Fruit fly (Drosophila melanogaster) whole organism, embryonic: ENCODE measurements around the gene CG11550.

ENCODE experiments used
- Atf-2 ChIP-seq: fragments of 200-800 bp; sonication (Bioruptor generic); optimal IDR thresholded peaks from 2 replicates; lab custom pipeline; 2016; ENCODE audit warnings: missing biosample characterization, missing genetic modification characterization
- BtbVII ChIP-seq: fragments of 200-800 bp; sonication (Bioruptor generic); optimal IDR thresholded peaks from 3 replicates; lab custom pipeline; 2017; ENCODE audit warnings: missing biosample characterization, mild to moderate bottlenecking, missing genetic modification characterization
- CG11696 ChIP-seq: fragments of 200-800 bp; sonication (Bioruptor generic); IDR thresholded peaks from 2 replicates; pipeline ENCODE4 v1.3.6; 2022; ENCODE audit warnings: missing biosample characterization, missing genetic modification characterization
- CG15479 ChIP-seq: fragments of 200-800 bp; sonication (Bioruptor generic); optimal IDR thresholded peaks from 3 replicates; lab custom pipeline; 2019; ENCODE audit warnings: missing biosample characterization, mild to moderate bottlenecking, missing genetic modification characterization, moderate library complexity
- CG15696 ChIP-seq: fragments of 200-800 bp; sonication (Bioruptor generic); optimal IDR thresholded peaks from 2 replicates; lab custom pipeline; 2019; ENCODE audit warnings: missing biosample characterization, mild to moderate bottlenecking, missing genetic modification characterization, moderate library complexity
- CG1603 ChIP-seq: fragments of 200-800 bp; sonication (Bioruptor generic); optimal IDR thresholded peaks from 2 replicates; lab custom pipeline; 2019; ENCODE audit warnings: missing biosample characterization, mild to moderate bottlenecking, missing genetic modification characterization, moderate library complexity
- CG16815 ChIP-seq: fragments of 200-800 bp; sonication (Bioruptor generic); optimal IDR thresholded peaks from 3 replicates; lab custom pipeline; 2017; ENCODE audit warnings: missing biosample characterization, mild to moderate bottlenecking, missing genetic modification characterization
- CG17568 ChIP-seq: fragments of 200-800 bp; sonication (Bioruptor generic); optimal IDR thresholded peaks from 2 replicates; lab custom pipeline; 2018; ENCODE audit warnings: missing biosample characterization, mild to moderate bottlenecking, missing genetic modification characterization, moderate library complexity
- CG17829 ChIP-seq: fragments of 200-800 bp; optimal IDR thresholded peaks from 2 replicates; lab custom pipeline; 2019; ENCODE audit warnings: missing biosample characterization, mild to moderate bottlenecking, missing genetic modification characterization, moderate library complexity
- CG18262 ChIP-seq: fragments of 200-800 bp; optimal IDR thresholded peaks from 3 replicates; lab custom pipeline; 2019; ENCODE audit warnings: missing biosample characterization, mild to moderate bottlenecking, missing genetic modification characterization, moderate library complexity
- CG2712 ChIP-seq: fragments of 200-800 bp; optimal IDR thresholded peaks from 3 replicates; lab custom pipeline; 2019; ENCODE audit warnings: missing biosample characterization, mild to moderate bottlenecking, missing genetic modification characterization, moderate library complexity
- CG30431 ChIP-seq: fragments of 200-800 bp; sonication (Bioruptor generic); optimal IDR thresholded peaks from 2 replicates; lab custom pipeline; 2017; ENCODE audit warnings: missing biosample characterization, missing genetic modification characterization
- CG31441 ChIP-seq: fragments of 200-800 bp; sonication (Bioruptor generic); IDR thresholded peaks from 2 replicates; pipeline ENCODE4 v1.3.6; 2022; ENCODE audit warnings: missing biosample characterization, missing genetic modification characterization
- CG3726 ChIP-seq: fragments of 200-800 bp; sonication (Bioruptor generic); IDR thresholded peaks from 3 replicates; pipeline ENCODE4, ENCODE4 v1.3.6; 2022; ENCODE audit warnings: missing biosample characterization, missing genetic modification characterization
- CG6689 ChIP-seq: fragments of 200-800 bp; sonication (Bioruptor generic); IDR thresholded peaks from 2 replicates; pipeline ENCODE4 v1.3.6; 2022; ENCODE audit warnings: missing biosample characterization, missing genetic modification characterization
- CG7556 ChIP-seq: fragments of 200-800 bp; sonication (Bioruptor generic); optimal IDR thresholded peaks from 2 replicates; lab custom pipeline; 2017; ENCODE audit warnings: missing biosample characterization, mild to moderate bottlenecking, missing genetic modification characterization
- CG9727 ChIP-seq: fragments of 200-800 bp; sonication (Bioruptor generic); optimal IDR thresholded peaks from 3 replicates; lab custom pipeline; 2017; ENCODE audit warnings: missing biosample characterization, mild to moderate bottlenecking, missing genetic modification characterization
- Drgx ChIP-seq: fragments of 200-800 bp; sonication (Bioruptor generic); IDR thresholded peaks from 2 replicates; pipeline ENCODE4 v1.3.6; 2022; ENCODE audit warnings: missing biosample characterization, missing genetic modification characterization
- Kr ChIP-seq: fragments of 200-800 bp; sonication (Bioruptor generic); optimal IDR thresholded peaks from 2 replicates; lab custom pipeline; 2017; ENCODE audit warnings: missing biosample characterization, mild to moderate bottlenecking, missing genetic modification characterization
- Lim3 ChIP-seq: fragments of 200-800 bp; sonication (Bioruptor generic); IDR thresholded peaks from 2 replicates; pipeline ENCODE4 v1.3.6; 2022; ENCODE audit warnings: missing biosample characterization, missing genetic modification characterization
- Meics ChIP-seq: fragments of 200-800 bp; sonication (Bioruptor generic); optimal IDR thresholded peaks from 2 replicates; lab custom pipeline; 2017; ENCODE audit warnings: missing biosample characterization, mild to moderate bottlenecking, missing genetic modification characterization
- Myb ChIP-seq: fragments of 200-800 bp; sonication (Bioruptor generic); optimal IDR thresholded peaks from 2 replicates; lab custom pipeline; 2016; ENCODE audit warnings: missing biosample characterization, missing genetic modification characterization
- Neu2 ChIP-seq: fragments of 200-800 bp; sonication (Bioruptor generic); optimal IDR thresholded peaks from 3 replicates; lab custom pipeline; 2016; ENCODE audit warnings: missing biosample characterization, missing genetic modification characterization, borderline replicate concordance
- Sox100B ChIP-seq: fragments of 200-800 bp; sonication (Bioruptor generic); optimal IDR thresholded peaks from 3 replicates; lab custom pipeline; 2018; ENCODE audit warnings: missing biosample characterization, mild to moderate bottlenecking, missing genetic modification characterization
- Xbp1 ChIP-seq: fragments of 200-800 bp; sonication (Bioruptor generic); optimal IDR thresholded peaks from 3 replicates; lab custom pipeline; 2016; ENCODE audit warnings: missing biosample characterization, mild to moderate bottlenecking, missing genetic modification characterization
- az2 ChIP-seq: fragments of 200-800 bp; sonication (Bioruptor generic); optimal IDR thresholded peaks from 3 replicates; lab custom pipeline; 2016; ENCODE audit warnings: missing biosample characterization, missing genetic modification characterization
- bsh ChIP-seq, 2 experiments: fragments of 200-800 bp; sonication (Bioruptor generic); optimal IDR thresholded peaks; 2 replicates each; lab custom pipeline; 2017 to 2018; ENCODE audit warnings: mild to moderate bottlenecking in 2 of 2, missing biosample characterization in 2 of 2, missing genetic modification characterization in 2 of 2, moderate library complexity in 1 of 2
- chif ChIP-seq, 2 experiments: fragments of 200-800 bp; sonication (Bioruptor generic); optimal IDR thresholded peaks; 3 replicates each; lab custom pipeline; 2016; ENCODE audit warnings: missing biosample characterization in 2 of 2, missing genetic modification characterization in 2 of 2
- chn ChIP-seq: fragments of 200-800 bp; sonication (Bioruptor generic); optimal IDR thresholded peaks from 2 replicates; lab custom pipeline; 2016; ENCODE audit warnings: missing biosample characterization, missing genetic modification characterization
- dmrt11E ChIP-seq: fragments of 200-800 bp; sonication (Bioruptor generic); optimal IDR thresholded peaks from 3 replicates; lab custom pipeline; 2018; ENCODE audit warnings: missing biosample characterization, mild to moderate bottlenecking, missing genetic modification characterization, moderate library complexity
- dmrt99B ChIP-seq: fragments of 200-800 bp; sonication (Bioruptor generic); optimal IDR thresholded peaks from 2 replicates; lab custom pipeline; 2018; ENCODE audit warnings: missing biosample characterization, mild to moderate bottlenecking, missing genetic modification characterization, moderate library complexity
- gcm ChIP-seq: fragments of 200-800 bp; sonication (Bioruptor generic); optimal IDR thresholded peaks from 2 replicates; lab custom pipeline; 2019; ENCODE audit warnings: missing biosample characterization, mild to moderate bottlenecking, missing genetic modification characterization, moderate library complexity
- grn ChIP-seq: fragments of 200-800 bp; sonication (Bioruptor generic); optimal IDR thresholded peaks from 3 replicates; lab custom pipeline; 2017; ENCODE audit warnings: missing biosample characterization, missing genetic modification characterization
- hbn ChIP-seq: fragments of 200-800 bp; sonication (Bioruptor generic); IDR thresholded peaks from 2 replicates; pipeline ENCODE4 v1.3.6; 2022; ENCODE audit warnings: missing biosample characterization, missing genetic modification characterization; ENCODE audit not compliant: partially characterized antibody
- ind ChIP-seq: fragments of 200-800 bp; sonication (Bioruptor generic); optimal IDR thresholded peaks from 3 replicates; lab custom pipeline; 2016; ENCODE audit warnings: missing biosample characterization, missing genetic modification characterization
- lmd ChIP-seq: fragments of 200-800 bp; sonication (Bioruptor generic); IDR thresholded peaks from 2 replicates; pipeline ENCODE4 v1.3.6; 2022; ENCODE audit warnings: missing biosample characterization, missing genetic modification characterization
- pb ChIP-seq: fragments of 200-800 bp; sonication (Bioruptor generic); optimal IDR thresholded peaks from 3 replicates; lab custom pipeline; 2016; ENCODE audit warnings: missing biosample characterization, missing genetic modification characterization
- phol ChIP-seq: fragments of 200-800 bp; sonication (Bioruptor generic); optimal IDR thresholded peaks from 3 replicates; lab custom pipeline; 2018; ENCODE audit warnings: missing biosample characterization, mild to moderate bottlenecking, missing genetic modification characterization, moderate library complexity
- prd ChIP-seq, 3 experiments: fragments of >200 bp in 2 of 3; fragments of 200-800 bp in 1 of 3; sonication (Bioruptor generic) in 1 of 3; optimal IDR thresholded peaks in 2 of 3; IDR thresholded peaks in 1 of 3; 2 replicates in 2 of 3; 3 replicates in 1 of 3; pipeline versions ENCODE4 v1.3.6 to Lab custom; 2017 to 2022; ENCODE audit warnings: missing biosample characterization in 1 of 3, missing genetic modification characterization in 1 of 3
- ro ChIP-seq: fragments of 200-800 bp; sonication (Bioruptor generic); IDR thresholded peaks from 2 replicates; pipeline ENCODE4 v1.3.6; 2022; ENCODE audit warnings: missing biosample characterization, missing genetic modification characterization
- sisA ChIP-seq: fragments of 200-800 bp; sonication (Bioruptor generic); IDR thresholded peaks from 2 replicates; pipeline ENCODE4 v1.3.6; 2022; ENCODE audit warnings: missing biosample characterization, missing genetic modification characterization
- slbo ChIP-seq: fragments of 200-800 bp; sonication (Bioruptor generic); IDR thresholded peaks from 2 replicates; pipeline ENCODE4 v1.3.6; 2022; ENCODE audit warnings: missing biosample characterization, missing genetic modification characterization
- so ChIP-seq: fragments of 200-800 bp; sonication (Bioruptor generic); IDR thresholded peaks from 3 replicates; pipeline ENCODE4 v1.3.6; 2022; ENCODE audit warnings: missing biosample characterization, missing genetic modification characterization
- sqz ChIP-seq: fragments of 200-800 bp; sonication (Bioruptor generic); optimal IDR thresholded peaks from 3 replicates; lab custom pipeline; 2018; ENCODE audit warnings: missing biosample characterization, mild to moderate bottlenecking, missing genetic modification characterization
- trem ChIP-seq: fragments of 200-800 bp; optimal IDR thresholded peaks from 3 replicates; lab custom pipeline; 2019; ENCODE audit warnings: missing biosample characterization, mild to moderate bottlenecking, missing genetic modification characterization, moderate library complexity
- trh ChIP-seq: fragments of 200-800 bp; sonication (Bioruptor generic); optimal IDR thresholded peaks from 2 replicates; lab custom pipeline; 2016; ENCODE audit warnings: missing biosample characterization, missing genetic modification characterization
- vfl ChIP-seq: fragments of 200-800 bp; sonication (Bioruptor generic); optimal IDR thresholded peaks from 2 replicates; lab custom pipeline; 2016; ENCODE audit warnings: missing biosample characterization, missing genetic modification characterization
- zen ChIP-seq: fragments of 200-800 bp; sonication (Bioruptor generic); optimal IDR thresholded peaks from 3 replicates; lab custom pipeline; 2018; ENCODE audit warnings: missing biosample characterization, mild to moderate bottlenecking, missing genetic modification characterization, moderate library complexity
- zf30C ChIP-seq: fragments of 200-800 bp; sonication (Bioruptor generic); optimal IDR thresholded peaks from 3 replicates; lab custom pipeline; 2018; ENCODE audit warnings: missing biosample characterization, mild to moderate bottlenecking, missing genetic modification characterization
- zfh1 ChIP-seq: fragments of 200-800 bp; sonication (Bioruptor generic); IDR thresholded peaks from 3 replicates; pipeline ENCODE4 v1.3.6; 2022; ENCODE audit warnings: missing biosample characterization, missing genetic modification characterization

Gene CG11550

DNA sequence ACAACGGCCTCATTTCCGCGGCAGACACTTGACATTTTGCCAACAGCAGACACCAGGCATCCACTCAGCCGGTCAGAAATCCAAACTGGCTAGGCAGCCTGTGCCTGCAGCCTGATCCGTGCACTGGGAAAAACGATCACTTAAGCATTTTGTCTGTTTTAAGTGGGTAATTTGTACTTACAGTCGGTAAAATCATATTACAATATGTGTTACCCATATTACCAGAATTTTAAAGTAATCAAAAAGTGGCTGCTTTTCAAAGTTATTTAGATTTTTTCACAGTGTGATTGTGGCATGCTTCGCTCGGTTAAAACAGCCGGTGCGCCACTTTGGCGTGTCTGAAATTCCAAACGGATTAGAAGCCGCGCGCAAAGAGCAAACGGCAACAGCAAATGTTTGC is 1.1 kb upstream of the CG11550 start (continued):
- TF ChIP-seq sisA (GFP tag; lab: Robert Waterston, UW) (peak; percentile 21; the same call in 1 of the 2 replicates), CG1603 (tag; lab: Kevin White, UChicago) (peak; percentile 42), CG11696 (GFP tag; lab: Robert Waterston, UW) (no peak), CG17829 (tag; lab: Kevin White, UChicago) (peak; percentile 8), CG16815 (GFP tag; lab: Kevin White, UChicago) (no peak), CG15696 (tag; lab: Kevin White, UChicago) (peak; percentile 17), chif (GFP tag; optimal IDR thresholded peaks at IDR 0.05; lab: Kevin White, UChicago) (peak in 1 of 2 experiments; percentile 42), Myb (GFP tag; lab: Kevin White, UChicago) (no peak), ro (GFP tag; lab: Robert Waterston, UW) (no peak), Drgx (GFP tag; lab: Robert Waterston, UW) (peak; percentile 99), trem (tag; lab: Kevin White, UChicago) (peak; percentile 4), CG6689 (0 out of 2 replicates have a peak, but pooled peaks have one; percentile 40), az2 (GFP tag; lab: Kevin White, UChicago) (peak; percentile 1), Meics (GFP tag; lab: Kevin White, UChicago) (no peak), trh (GFP tag; lab: Kevin White, UChicago) (no peak), Xbp1 (peak; percentile 13), zen (tag; lab: Kevin White, UChicago) (peak; percentile 62), prd (optimal IDR thresholded peaks at IDR 0.05; lab: Kevin White, UChicago) (no peak), prd (GFP tag; IDR thresholded peaks at IDR 0.05; lab: Robert Waterston, UW) (peak; percentile 66; the same call in 2 of the 3 replicates), ind (no peak), grn (no peak), CG17568 (no peak), vfl (GFP tag; lab: Kevin White, UChicago) (no peak), pb (no peak), zfh1 (peak; percentile 40; the same call in 1 of the 3 replicates), CG31441 (GFP tag; lab: Robert Waterston, UW) (no peak), slbo (GFP tag; lab: Robert Waterston, UW) (no peak), CG2712 (tag; lab: Kevin White, UChicago) (peak; percentile 58), Neu2 (GFP tag; lab: Kevin White, UChicago) (no peak), dmrt11E (tag; lab: Kevin White, UChicago) (peak; percentile 52), hbn (GFP tag; lab: Robert Waterston, UW) (no peak), CG30431 (GFP tag; lab: Kevin White, UChicago) (no peak), zf30C (GFP tag; lab: Kevin White, UChicago) (no peak), CG18262 (peak; percentile 45), dmrt99B (tag; lab: Kevin White, UChicago) (no peak), gcm (GFP tag; lab: Kevin White, UChicago) (no peak), Kr (no peak), Atf-2 (GFP tag; lab: Kevin White, UChicago) (no peak), so (GFP tag; lab: Robert Waterston, UW) (no peak), CG15479 (no peak), Lim3 (GFP tag; lab: Robert Waterston, UW) (no peak), Sox100B (no peak), CG7556 (GFP tag; lab: Kevin White, UChicago) (no peak), bsh (GFP tag; optimal IDR thresholded peaks at IDR 0.05; lab: Kevin White, UChicago) (peak; percentile 36 to 95), CG3726 (0 out of 3 replicates have a peak, but pooled peaks have one; percentile 6), chn (GFP tag; lab: Kevin White, UChicago) (peak; percentile 9), CG9727 (GFP tag; lab: Kevin White, UChicago) (peak; percentile 34), sqz (GFP tag; lab: Kevin White, UChicago) (no peak), phol (tag; lab: Kevin White, UChicago) (peak; percentile 31), lmd (peak; percentile 18; the same call in 1 of the 2 replicates), BtbVII (GFP tag; lab: Kevin White, UChicago) (no peak)
